Worm (Caenorhabditis elegans) whole organism, mixed stage, embryonic: ENCODE data around the gene gpn-1.

Source experiments
- ceh-39 ChIP-seq: fragments of 150-350 bp; optimal IDR thresholded peaks from 2 replicates; lab custom pipeline; 2014; ENCODE audit warnings: missing biosample characterization, missing genetic modification characterization
- mab-5 ChIP-seq: fragments of 150-350 bp; optimal IDR thresholded peaks from 2 replicates; lab custom pipeline; 2014; ENCODE audit warnings: missing biosample characterization, missing genetic modification characterization
- mep-1 ChIP-seq: fragments of 150-350 bp; optimal IDR thresholded peaks from 2 replicates; lab custom pipeline; 2017; ENCODE audit warnings: missing biosample characterization, missing genetic modification reagents, missing genetic modification characterization, inconsistent platforms
- nhr-237 ChIP-seq: fragments of 150-350 bp; optimal IDR thresholded peaks from 2 replicates; lab custom pipeline; 2014; ENCODE audit warnings: missing biosample characterization, missing genetic modification characterization
- unc-120 ChIP-seq: sonication (generic microtip); optimal IDR thresholded peaks from 2 replicates; lab custom pipeline; 2017; ENCODE audit warnings: missing genetic modification characterization, missing compliant biosample characterization; ENCODE audit not compliant: poor library complexity, severe bottlenecking
- unc-62 ChIP-seq: fragments of 150-350 bp; optimal IDR thresholded peaks from 2 replicates; lab custom pipeline; 2014; ENCODE audit warnings: missing biosample characterization, missing genetic modification reagents, missing genetic modification characterization
- zip-8 ChIP-seq: fragments of 150-350 bp; optimal IDR thresholded peaks from 2 replicates; lab custom pipeline; 2014; ENCODE audit warnings: missing biosample characterization, missing genetic modification characterization

ce11 chrX:15653196-15653595 is 28.3 kb upstream of the gpn-1 start:
- no peak for TF ChIP-seq zip-8 (tag; lab: Kevin White, UChicago)
- no peak for TF ChIP-seq mep-1 (tag; lab: Kevin White, UChicago)
- no peak for TF ChIP-seq unc-120
- no peak for TF ChIP-seq nhr-237
- TF ChIP-seq mab-5 (tag; lab: Kevin White, UChicago), result no peak
- TF ChIP-seq unc-62 (GFP tag; lab: Kevin White, UChicago), result no peak
- no peak for TF ChIP-seq ceh-39
